Fruit fly (Drosophila melanogaster): Measurements from ENCODE around the gene ush.

The ush gene

DNA sequence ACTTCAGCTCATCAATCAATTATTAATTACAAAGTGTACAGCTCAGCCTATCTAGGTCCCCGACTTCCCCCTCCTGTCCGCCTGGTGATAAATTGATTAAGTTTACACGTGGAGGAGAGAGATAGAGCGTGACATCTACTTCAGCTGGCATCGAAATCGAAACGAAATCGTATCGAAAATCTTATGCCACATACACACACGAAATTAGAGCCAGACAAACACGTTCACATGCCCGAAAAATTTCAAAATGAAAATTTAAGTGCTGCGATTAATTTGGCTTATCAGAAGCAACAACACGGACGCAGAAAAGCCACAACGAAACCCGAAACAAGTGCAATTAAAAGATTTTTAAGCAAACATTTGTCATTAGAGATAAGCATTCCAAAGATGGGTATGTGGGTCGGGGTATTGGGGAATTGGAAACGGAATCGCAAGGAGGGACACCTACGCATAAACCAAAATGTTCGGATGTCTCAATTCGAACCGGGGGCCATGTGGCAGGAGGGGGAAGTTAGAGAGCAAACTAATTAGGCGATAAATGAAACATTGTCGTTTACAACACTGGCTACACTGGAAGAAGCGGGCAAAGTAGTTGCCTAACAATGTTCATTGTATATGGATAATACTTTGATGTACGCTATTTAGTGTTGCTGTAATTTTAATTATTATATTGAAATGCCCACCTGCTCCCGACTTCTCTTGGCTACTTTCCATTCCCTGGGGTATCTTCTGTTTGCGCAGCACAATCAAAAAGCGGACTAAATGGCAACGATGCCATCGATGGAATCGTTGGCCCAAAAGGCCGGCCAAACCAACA, 21.8 kb downstream of the ush start (continued):
- TF ChIP-seq wor (GFP tag; IDR thresholded peaks at IDR 0.05) (no peak), D19B (GFP tag; optimal IDR thresholded peaks at IDR 0.05) (no peak), CG10274 (GFP tag; optimal IDR thresholded peaks at IDR 0.05) (no peak), dati (GFP tag; IDR thresholded peaks at IDR 0.05) (no peak), CG14014 (GFP tag; IDR thresholded peaks at IDR 0.05) (no peak), GATAe (GFP tag; conservative IDR thresholded peaks at IDR 0.05) (no peak), ap (GFP tag; IDR thresholded peaks at IDR 0.05) (no peak), ssp (GFP tag; IDR thresholded peaks at IDR 0.05) (no peak), Ptx1 (GFP tag; IDR thresholded peaks at IDR 0.05) (no peak), Dp (GFP tag; optimal IDR thresholded peaks at IDR 0.05) (no peak), CG7372 (GFP tag; IDR thresholded peaks at IDR 0.05) (no peak), Med (GFP tag) (peak; percentile 64), CG2875 (GFP tag; optimal IDR thresholded peaks at IDR 0.05) (no peak), CG10321 (GFP tag; IDR thresholded peaks at IDR 0.05) (no peak), maf-S (GFP tag; optimal IDR thresholded peaks at IDR 0.05) (no peak), vnd (GFP tag; IDR thresholded peaks at IDR 0.05; ENCODE audit: partially characterized antibody) (no peak), CG12942 (GFP tag; optimal IDR thresholded peaks at IDR 0.05) (no peak), Sox100B (GFP tag; optimal IDR thresholded peaks at IDR 0.05) (no peak), CG9797 (GFP tag; optimal IDR thresholded peaks at IDR 0.05) (no peak), CG34224 (GFP tag; IDR thresholded peaks at IDR 0.05; ENCODE audit: partially characterized antibody) (no peak), CG33213 (GFP tag; optimal IDR thresholded peaks at IDR 0.05) (no peak), crc (GFP tag; optimal IDR thresholded peaks at IDR 0.05) (no peak), dysf (GFP tag; IDR thresholded peaks at IDR 0.05) (no peak), schlank (tag; optimal IDR thresholded peaks at IDR 0.05) (no peak), CG15269 (tag; optimal IDR thresholded peaks at IDR 0.05) (no peak), Pdp1 (GFP tag; optimal IDR thresholded peaks at IDR 0.05) (no peak), hkb (optimal IDR thresholded peaks at IDR 0.05) (no peak), hkb (GFP tag; IDR thresholded peaks at IDR 0.05) (no peak), salm (tag; optimal IDR thresholded peaks at IDR 0.05) (no peak), lab (GFP tag; optimal IDR thresholded peaks at IDR 0.05) (peak; percentile 23), Deaf1 (tag; optimal IDR thresholded peaks at IDR 0.05) (no peak), kni (GFP tag; optimal IDR thresholded peaks at IDR 0.05) (no peak), CG12299 (tag; optimal IDR thresholded peaks at IDR 0.05) (no peak), gt (GFP tag; IDR thresholded peaks at IDR 0.05) (no peak), CG31365 (tag; optimal IDR thresholded peaks at IDR 0.05) (no peak), Sin3A (optimal IDR thresholded peaks at IDR 0.05) (no peak), fru (optimal IDR thresholded peaks at IDR 0.05) (no peak), fu2 (GFP tag; optimal IDR thresholded peaks at IDR 0.05) (no peak), CG8944 (GFP tag; optimal IDR thresholded peaks at IDR 0.05) (no peak), ac (GFP tag; optimal IDR thresholded peaks at IDR 0.05) (no peak), dimm (GFP tag; IDR thresholded peaks at IDR 0.05) (no peak), tup (GFP tag; optimal IDR thresholded peaks at IDR 0.05) (no peak), ro (GFP tag; IDR thresholded peaks at IDR 0.05) (no peak), sna (GFP tag; IDR thresholded peaks at IDR 0.05; ENCODE audit: partially characterized antibody) (no peak), Ets65A (GFP tag) (peak; percentile 71), CG31388 (GFP tag; optimal IDR thresholded peaks at IDR 0.05) (no peak), ash1 (GFP tag; optimal IDR thresholded peaks at IDR 0.05) (no peak), CG9437 (GFP tag; optimal IDR thresholded peaks at IDR 0.05) (no peak), lola (GFP tag; optimal IDR thresholded peaks at IDR 0.05) (no peak), Mad (GFP tag; optimal IDR thresholded peaks at IDR 0.05) (peak; percentile 13), Mes4 (GFP tag; optimal IDR thresholded peaks at IDR 0.05) (no peak)

Measured in whole organism, embryonic.